Worm (Caenorhabditis elegans) whole organism, young adult: ENCODE data around the gene ZK892.6.

Experiments used
- F49E8.2 ChIP-seq: sonication (generic microtip); optimal IDR thresholded peaks from 3 replicates; lab custom pipeline; 2017; ENCODE audit warnings: missing genetic modification characterization, mild to moderate bottlenecking, missing compliant biosample characterization, antibody characterized with exemption, moderate library complexity; ENCODE audit not compliant: insufficient read depth
- ama-1 ChIP-seq, 3 experiments: fragments of 150-350 bp in 1 of 3; sonication (generic microtip) in 2 of 3; optimal IDR thresholded peaks; 2 replicates each; lab custom pipeline; 2014 to 2018; ENCODE audit warnings: missing biosample characterization in 2 of 3, missing genetic modification characterization in 2 of 3, missing genetic modification reagents in 2 of 3
- fkh-3 ChIP-seq: sonication (generic microtip); optimal IDR thresholded peaks from 2 replicates; lab custom pipeline; 2016; ENCODE audit warnings: mild to moderate bottlenecking, missing genetic modification characterization, missing compliant biosample characterization
- pbrm-1 ChIP-seq: fragments of 200-800 bp; sonication (Bioruptor generic); IDR thresholded peaks from 2 replicates; pipeline ENCODE4 v1.3.6; 2022; ENCODE audit warnings: missing genetic modification reagents, missing genetic modification characterization, missing compliant biosample characterization

DNA sequence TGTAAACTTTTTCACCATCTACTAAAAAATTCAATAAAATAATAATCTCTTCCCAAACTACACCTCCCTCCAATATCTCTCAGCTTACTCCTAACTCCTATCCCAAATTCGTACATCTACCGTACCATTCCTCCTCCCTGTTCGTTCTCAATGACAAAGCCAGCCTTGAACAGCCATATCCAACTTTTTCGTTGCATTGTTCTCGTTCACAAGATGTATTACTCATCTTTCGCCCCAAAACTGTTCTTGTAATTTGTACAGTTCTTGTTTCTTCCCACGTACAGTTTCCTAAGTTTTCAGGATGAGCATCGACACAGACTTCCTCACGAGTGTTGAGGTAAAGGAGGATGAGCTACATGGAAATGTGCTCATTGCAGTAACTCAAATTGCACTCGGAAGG is 25.0 kb downstream of the ZK892.6 start, which contains the start of gene egl-43:
- no peak for TF ChIP-seq F49E8.2
- TF ChIP-seq fkh-3 (tag; lab: Kevin White, UChicago): no peak
- TF ChIP-seq pbrm-1: no peak
- TF ChIP-seq ama-1 (optimal IDR thresholded peaks at IDR 0.05; lab: Kevin White, UChicago): no peak
- no peak for TF ChIP-seq ama-1 (GFP tag; optimal IDR thresholded peaks at IDR 0.05; lab: Kevin White, UChicago)
